Worm (Caenorhabditis elegans) whole organism, L1 larva: Measurements from ENCODE around the gene asp-7.
A peak's percentile ranks its signal among the peaks of the same experiment; 100 is the strongest.

Source experiments
- C16A3.4 ChIP-seq: fragments of 150-350 bp; optimal IDR thresholded peaks from 2 replicates; lab custom pipeline; 2014; ENCODE audit warnings: missing biosample characterization, missing genetic modification characterization
- C34B4.2 ChIP-seq: sonication (generic microtip); optimal IDR thresholded peaks from 2 replicates; lab custom pipeline; 2017; ENCODE audit warnings: mild to moderate bottlenecking, missing genetic modification characterization, missing compliant biosample characterization
- alr-1 ChIP-seq: fragments of 200-800 bp; sonication (Bioruptor generic); optimal IDR thresholded peaks from 2 replicates; lab custom pipeline; 2018; ENCODE audit warnings: borderline replicate concordance, mild to moderate bottlenecking, missing genetic modification characterization, missing compliant biosample characterization
- ceh-63 ChIP-seq: fragments of 200-800 bp; sonication (Bioruptor generic); optimal IDR thresholded peaks from 2 replicates; lab custom pipeline; 2018; ENCODE audit warnings: mild to moderate bottlenecking, missing genetic modification characterization, missing compliant biosample characterization
- ceh-88 ChIP-seq: fragments of 200-800 bp; sonication (Bioruptor generic); IDR thresholded peaks from 2 replicates; pipeline ENCODE4 v1.3.6; 2022; ENCODE audit warnings: missing genetic modification characterization, missing compliant biosample characterization
- ceh-90 ChIP-seq: sonication (generic microtip); optimal IDR thresholded peaks from 2 replicates; lab custom pipeline; 2016; ENCODE audit warnings: missing genetic modification characterization, missing compliant biosample characterization
- dpl-1 ChIP-seq, 3 experiments: fragments of 150-350 bp in 2 of 3; sonication (generic microtip) in 1 of 3; optimal IDR thresholded peaks; 2 replicates each; lab custom pipeline; 2014 to 2017; ENCODE audit warnings: missing biosample characterization in 3 of 3, missing genetic modification characterization in 3 of 3, missing genetic modification reagents in 3 of 3
- efl-1 ChIP-seq, 4 experiments: fragments of 150-350 bp; optimal IDR thresholded peaks in 3 of 4; peaks in 1 of 4; 1 replicate in 1 of 4; 2 replicates in 3 of 4; lab custom pipeline; 2014; ENCODE audit warnings: missing biosample characterization in 2 of 4, missing genetic modification characterization in 2 of 4, missing genetic modification reagents in 2 of 4
- egl-27 ChIP-seq, 2 experiments: fragments of 150-350 bp in 1 of 2; sonication (generic microtip); optimal IDR thresholded peaks; 3 replicates each; lab custom pipeline; 2017 to 2018; ENCODE audit warnings: missing biosample characterization in 2 of 2, missing genetic modification characterization in 2 of 2, missing genetic modification reagents in 2 of 2
- elt-2 ChIP-seq: sonication (generic microtip); optimal IDR thresholded peaks from 2 replicates; lab custom pipeline; 2016; ENCODE audit warnings: missing genetic modification characterization, mild to moderate bottlenecking, inconsistent platforms, missing compliant biosample characterization, missing genetic modification reagents
- fkh-10 ChIP-seq: sonication (generic microtip); optimal IDR thresholded peaks from 2 replicates; lab custom pipeline; 2017; ENCODE audit warnings: missing biosample characterization, missing genetic modification reagents, missing genetic modification characterization
- fkh-4 ChIP-seq: sonication (generic microtip); optimal IDR thresholded peaks from 2 replicates; lab custom pipeline; 2016; ENCODE audit warnings: missing compliant biosample characterization, missing genetic modification characterization, borderline replicate concordance
- fkh-8 ChIP-seq: sonication (generic microtip); optimal IDR thresholded peaks from 2 replicates; lab custom pipeline; 2016; ENCODE audit warnings: mild to moderate bottlenecking, missing genetic modification characterization, missing compliant biosample characterization
- fos-1 ChIP-seq: fragments of 150-350 bp; optimal IDR thresholded peaks from 2 replicates; lab custom pipeline; 2014; ENCODE audit warnings: missing biosample characterization, missing genetic modification characterization
- grh-1 ChIP-seq: fragments of 200-800 bp; sonication (Bioruptor generic); IDR thresholded peaks from 2 replicates; pipeline ENCODE4 v1.3.6; 2022; ENCODE audit warnings: missing genetic modification reagents, missing genetic modification characterization, missing compliant biosample characterization
- hlh-4 ChIP-seq: sonication (generic microtip); optimal IDR thresholded peaks from 2 replicates; lab custom pipeline; 2016; ENCODE audit warnings: mild to moderate bottlenecking, missing genetic modification characterization, missing compliant biosample characterization
- hpl-2 ChIP-seq: fragments of 150-350 bp; optimal IDR thresholded peaks from 2 replicates; lab custom pipeline; 2014; ENCODE audit warnings: missing biosample characterization, missing genetic modification reagents, missing genetic modification characterization
- irx-1 ChIP-seq: sonication (generic microtip); optimal IDR thresholded peaks from 2 replicates; lab custom pipeline; 2016; ENCODE audit warnings: missing genetic modification characterization, missing compliant biosample characterization
- jun-1 ChIP-seq: fragments of 150-350 bp; optimal IDR thresholded peaks from 2 replicates; lab custom pipeline; 2014; ENCODE audit warnings: missing biosample characterization, missing genetic modification reagents, missing genetic modification characterization
- lin-15B ChIP-seq: fragments of 150-350 bp; sonication (generic microtip); optimal IDR thresholded peaks from 3 replicates; lab custom pipeline; 2014; ENCODE audit warnings: missing biosample characterization, missing genetic modification characterization
- mab-9 ChIP-seq: fragments of 200-800 bp; sonication (Bioruptor generic); IDR thresholded peaks from 2 replicates; pipeline ENCODE4 v1.3.6; 2022; ENCODE audit warnings: missing genetic modification reagents, missing genetic modification characterization, missing compliant biosample characterization
- nhr-12 ChIP-seq: sonication (generic microtip); optimal IDR thresholded peaks from 2 replicates; lab custom pipeline; 2017; ENCODE audit warnings: missing biosample characterization, missing genetic modification characterization
- nhr-19 ChIP-seq: fragments of 200-800 bp; sonication (Bioruptor generic); conservative IDR thresholded peaks from 2 replicates; pipeline ENCODE4 v1.3.6; 2022; ENCODE audit warnings: missing genetic modification characterization, missing compliant biosample characterization
- nhr-20 ChIP-seq: sonication (generic microtip); optimal IDR thresholded peaks from 2 replicates; lab custom pipeline; 2016; ENCODE audit warnings: mild to moderate bottlenecking, missing genetic modification characterization, missing compliant biosample characterization
- nhr-71 ChIP-seq: sonication (generic microtip); optimal IDR thresholded peaks from 2 replicates; lab custom pipeline; 2016; ENCODE audit warnings: mild to moderate bottlenecking, missing genetic modification characterization, moderate library complexity, missing compliant biosample characterization
- nhr-77 ChIP-seq: fragments of 150-350 bp; optimal IDR thresholded peaks from 2 replicates; lab custom pipeline; 2014; ENCODE audit warnings: missing biosample characterization, missing genetic modification characterization
- nhr-84 ChIP-seq: sonication (generic microtip); optimal IDR thresholded peaks from 2 replicates; lab custom pipeline; 2017; ENCODE audit warnings: missing biosample characterization, missing genetic modification characterization
- nhr-90 ChIP-seq: sonication (generic microtip); optimal IDR thresholded peaks from 2 replicates; lab custom pipeline; 2016; ENCODE audit warnings: mild to moderate bottlenecking, missing genetic modification characterization, missing compliant biosample characterization; ENCODE audit not compliant: poor library complexity
- pag-3 ChIP-seq: sonication (generic microtip); optimal IDR thresholded peaks from 2 replicates; lab custom pipeline; 2017; ENCODE audit warnings: missing genetic modification characterization, mild to moderate bottlenecking, missing compliant biosample characterization, antibody characterized with exemption, borderline replicate concordance; ENCODE audit not compliant: insufficient read depth
- rnt-1 ChIP-seq: sonication (generic microtip); optimal IDR thresholded peaks from 2 replicates; lab custom pipeline; 2016; ENCODE audit warnings: mild to moderate bottlenecking, missing genetic modification characterization, moderate library complexity, missing compliant biosample characterization
- snu-23 ChIP-seq: sonication (generic microtip); optimal IDR thresholded peaks from 2 replicates; lab custom pipeline; 2016; ENCODE audit warnings: missing genetic modification characterization, missing compliant biosample characterization
- sox-4 ChIP-seq: sonication (generic microtip); optimal IDR thresholded peaks from 2 replicates; lab custom pipeline; 2016; ENCODE audit warnings: missing genetic modification characterization, missing compliant biosample characterization
- sptf-1 ChIP-seq: fragments of 150-350 bp; optimal IDR thresholded peaks from 2 replicates; lab custom pipeline; 2014; ENCODE audit warnings: missing biosample characterization, missing genetic modification characterization
- sup-37 ChIP-seq: fragments of 200-800 bp; sonication (Bioruptor generic); optimal IDR thresholded peaks from 2 replicates; lab custom pipeline; 2018; ENCODE audit warnings: mild to moderate bottlenecking, missing genetic modification characterization, missing compliant biosample characterization
- tlp-1 ChIP-seq: fragments of 150-350 bp; optimal IDR thresholded peaks from 2 replicates; lab custom pipeline; 2014; ENCODE audit warnings: missing biosample characterization, missing genetic modification characterization
- unc-130 ChIP-seq: fragments of 150-350 bp; optimal IDR thresholded peaks from 2 replicates; lab custom pipeline; 2017; ENCODE audit warnings: missing biosample characterization, missing genetic modification characterization, inconsistent platforms
- unc-62 ChIP-seq: fragments of 150-350 bp; optimal IDR thresholded peaks from 2 replicates; lab custom pipeline; 2014; ENCODE audit warnings: missing biosample characterization, missing genetic modification reagents, missing genetic modification characterization
- xbp-1 ChIP-seq: sonication (generic microtip); optimal IDR thresholded peaks from 2 replicates; lab custom pipeline; 2016; ENCODE audit warnings: missing genetic modification characterization, missing compliant biosample characterization
- zag-1 ChIP-seq: fragments of 150-350 bp; optimal IDR thresholded peaks from 2 replicates; lab custom pipeline; 2014; ENCODE audit warnings: missing biosample characterization, missing genetic modification characterization

The asp-7 gene

ce11 chrV:3014185-3014584 lies 13.9 kb upstream of the asp-7 start, which contains the start of gene K12D9.1:
K12D9.1 (plus strand) TSS chrV:3014485.
- TF ChIP-seq alr-1 (tag; lab: Kevin White, UChicago) (no peak), ceh-63 (GFP tag; lab: Kevin White, UChicago) (no peak), efl-1 (optimal IDR thresholded peaks at IDR 0.05; lab: Kevin White, UChicago) (no peak), efl-1 (GFP tag; optimal IDR thresholded peaks at IDR 0.05 in 1 of 2; lab: Kevin White, UChicago) (peak in 1 of 2 experiments; percentile 18), snu-23 (GFP tag; lab: Kevin White, UChicago) (no peak)

ce11 chrV:3017930-3018329 lies 10.2 kb upstream of the asp-7 start:
- no peak for TF ChIP-seq C16A3.4 (tag; lab: Kevin White, UChicago)
- TF ChIP-seq ceh-90 (tag; lab: Kevin White, UChicago), result no peak
- no peak for TF ChIP-seq nhr-19
- TF ChIP-seq egl-27 (tag; optimal IDR thresholded peaks at IDR 0.05; lab: Kevin White, UChicago), result no peak
- TF ChIP-seq sox-4 (tag; lab: Kevin White, UChicago), result no peak
- no peak for TF ChIP-seq elt-2 (tag; lab: Kevin White, UChicago)
- TF ChIP-seq sup-37, result no peak
- TF ChIP-seq fos-1 (tag; lab: Kevin White, UChicago), result no peak
- no peak for TF ChIP-seq fkh-4 (tag; lab: Kevin White, UChicago)
- no peak for TF ChIP-seq mab-9 (GFP tag; lab: Robert Waterston, UW)
- TF ChIP-seq pag-3 (tag; lab: Kevin White, UChicago), result no peak

DNA sequence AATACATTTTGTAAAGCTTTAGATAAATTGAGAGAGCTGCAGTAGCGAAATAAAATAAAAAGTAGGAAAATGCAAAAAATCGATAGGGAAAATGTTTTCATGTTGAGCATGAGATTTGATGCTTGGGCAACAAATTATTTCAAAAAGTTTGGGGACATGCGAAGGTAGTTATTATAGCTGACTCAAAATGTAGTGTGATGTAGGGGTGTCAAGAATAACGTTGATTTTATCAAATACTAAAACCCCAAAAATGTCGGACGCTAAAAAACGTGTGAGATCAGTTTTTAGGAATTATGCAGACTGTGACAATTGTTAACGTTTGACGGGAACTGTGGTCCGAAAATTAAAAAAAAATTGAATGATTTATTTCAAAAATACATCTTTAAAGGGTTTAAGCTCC lies 6.8 kb upstream of the asp-7 start, which contains the start of gene irld-12:
TSS of gene irld-12 (minus strand) at position 101 of the 400 bp plus-strand sequence.
- TF ChIP-seq xbp-1 (tag; lab: Kevin White, UChicago), result no peak
- TF ChIP-seq nhr-20 (tag; lab: Kevin White, UChicago), result no peak
- TF ChIP-seq rnt-1 (tag; lab: Kevin White, UChicago), result no peak
- no peak for TF ChIP-seq jun-1 (tag; lab: Kevin White, UChicago)
- TF ChIP-seq tlp-1 (tag; lab: Kevin White, UChicago), result no peak
- TF ChIP-seq pag-3 (tag; lab: Kevin White, UChicago), result no peak
- TF ChIP-seq mab-9 (GFP tag; lab: Robert Waterston, UW), result no peak
- no peak for TF ChIP-seq irx-1 (tag; lab: Kevin White, UChicago)
- no peak for TF ChIP-seq hlh-4
- no peak for TF ChIP-seq hpl-2 (GFP tag; lab: Kevin White, UChicago)
- no peak for TF ChIP-seq unc-130 (tag; lab: Kevin White, UChicago)
- no peak for TF ChIP-seq dpl-1 (GFP tag; optimal IDR thresholded peaks at IDR 0.05; lab: Kevin White, UChicago)
- TF ChIP-seq fkh-10, result no peak
- no peak for TF ChIP-seq lin-15B (tag; lab: Kevin White, UChicago)
- no peak for TF ChIP-seq grh-1 (GFP tag; lab: Robert Waterston, UW)
- no peak for TF ChIP-seq nhr-19
- TF ChIP-seq nhr-90, result no peak
- TF ChIP-seq nhr-71 (tag; lab: Kevin White, UChicago), result no peak

- TF ChIP-seq nhr-84 (tag; lab: Kevin White, UChicago) (no peak), elt-2 (tag; lab: Kevin White, UChicago) (peak; percentile 60)
Measured at ce11 chrV:3024274-3024673, 3.8 kb upstream of the asp-7 start, which contains the start of gene asp-8. asp-8 (plus strand) TSS chrV:3024549.

- TF ChIP-seq C16A3.4 (tag; lab: Kevin White, UChicago) (no peak), zag-1 (tag; lab: Kevin White, UChicago) (no peak), C34B4.2 (no peak), efl-1 (optimal IDR thresholded peaks at IDR 0.05; lab: Kevin White, UChicago) (no peak), efl-1 (GFP tag; optimal IDR thresholded peaks at IDR 0.05 in 1 of 2; lab: Kevin White, UChicago) (no peak), fkh-8 (tag; lab: Kevin White, UChicago) (no peak), nhr-19 (no peak), ceh-88 (GFP tag; lab: Robert Waterston, UW) (no peak), nhr-12 (tag; lab: Kevin White, UChicago) (no peak), unc-130 (tag; lab: Kevin White, UChicago) (no peak), sptf-1 (tag; lab: Kevin White, UChicago) (no peak), nhr-77 (tag; lab: Kevin White, UChicago) (no peak), egl-27 (tag; optimal IDR thresholded peaks at IDR 0.05; lab: Kevin White, UChicago) (no peak), unc-62 (GFP tag; lab: Kevin White, UChicago) (no peak), hpl-2 (GFP tag; lab: Kevin White, UChicago) (no peak), nhr-84 (tag; lab: Kevin White, UChicago) (no peak)
Measured at ce11 chrV:3032343-3032742, 4.3 kb downstream of the asp-7 start, which contains the start of gene irld-38. irld-38 (minus strand) TSS chrV:3032443.
